Worm (Caenorhabditis elegans): ENCODE data around the gene folt-2.

- TF ChIP-seq ceh-20 (GFP tag; IDR thresholded peaks at IDR 0.05) (no peak; the same call in 1 of the 2 replicates), spr-1 (tag; optimal IDR thresholded peaks at IDR 0.05) (no peak), nhr-237 (tag; optimal IDR thresholded peaks at IDR 0.05) (no peak), nhr-111 (GFP tag; optimal IDR thresholded peaks at IDR 0.05) (no peak), cey-2 (tag; optimal IDR thresholded peaks at IDR 0.05; ENCODE audit: borderline replicate concordance, insufficient read depth) (no peak), D1046.2 (GFP tag; IDR thresholded peaks at IDR 0.05) (no peak), unc-130 (GFP tag; optimal IDR thresholded peaks at IDR 0.05) (no peak), nhr-28 (tag; optimal IDR thresholded peaks at IDR 0.05) (no peak), lin-13 (GFP tag; optimal IDR thresholded peaks at IDR 0.05) (no peak), daf-12 (tag; optimal IDR thresholded peaks at IDR 0.05) (no peak), ama-1 (optimal IDR thresholded peaks at IDR 0.05) (no peak), lin-15B (tag; optimal IDR thresholded peaks at IDR 0.05) (no peak), dmd-9 (GFP tag; IDR thresholded peaks at IDR 0.05) (no peak)
Measured at ce11 chrV:2875422-2875821, at the start of gene folt-2.

All from whole organism, L4 larva.